Fruit fly (Drosophila melanogaster) whole organism, embryonic: ENCODE results near the gene CG10383.

Experiments used
- CG10321 ChIP-seq: fragments of 200-800 bp; sonication (Bioruptor generic); IDR thresholded peaks from 2 replicates; pipeline ENCODE4 v1.3.6; 2022; ENCODE audit warnings: missing biosample characterization, missing genetic modification characterization
- CG15696 ChIP-seq: fragments of 200-800 bp; sonication (Bioruptor generic); optimal IDR thresholded peaks from 2 replicates; lab custom pipeline; 2019; ENCODE audit warnings: missing biosample characterization, mild to moderate bottlenecking, missing genetic modification characterization, moderate library complexity
- CG17612 ChIP-seq: fragments of 200-800 bp; sonication (Bioruptor generic); IDR thresholded peaks from 2 replicates; pipeline ENCODE4 v1.3.6; 2022; ENCODE audit warnings: missing biosample characterization, missing genetic modification characterization
- CG32767 ChIP-seq: fragments of 200-800 bp; sonication (Bioruptor generic); IDR thresholded peaks from 2 replicates; pipeline ENCODE4 v1.3.6; 2022; ENCODE audit warnings: missing biosample characterization, missing genetic modification characterization
- CG8388 ChIP-seq: fragments of 200-800 bp; sonication (Bioruptor generic); optimal IDR thresholded peaks from 2 replicates; lab custom pipeline; 2019; ENCODE audit warnings: missing biosample characterization, mild to moderate bottlenecking, missing genetic modification characterization, moderate library complexity
- fd102C ChIP-seq: fragments of 200-800 bp; sonication (Bioruptor generic); optimal IDR thresholded peaks from 2 replicates; lab custom pipeline; 2018; ENCODE audit warnings: missing biosample characterization, mild to moderate bottlenecking, missing genetic modification characterization, moderate library complexity
- ham ChIP-seq: fragments of 200-800 bp; sonication (Bioruptor generic); IDR thresholded peaks from 2 replicates; pipeline ENCODE4 v1.3.6; 2022; ENCODE audit warnings: missing biosample characterization, missing genetic modification characterization
- klu ChIP-seq: fragments of 200-800 bp; sonication (Bioruptor generic); IDR thresholded peaks from 2 replicates; pipeline ENCODE4 v1.3.6; 2022; ENCODE audit warnings: missing biosample characterization, missing genetic modification characterization
- kni ChIP-seq: fragments of 200-800 bp; sonication (Bioruptor generic); optimal IDR thresholded peaks from 3 replicates; lab custom pipeline; 2017; ENCODE audit warnings: mild to moderate bottlenecking, missing biosample characterization, missing genetic modification reagents, missing genetic modification characterization
- nerfin-2 ChIP-seq: fragments of 200-800 bp; sonication (Bioruptor generic); IDR thresholded peaks from 2 replicates; pipeline ENCODE4 v1.3.6; 2022; ENCODE audit warnings: missing biosample characterization, missing genetic modification characterization; ENCODE audit not compliant: partially characterized antibody
- usp ChIP-seq: fragments of >200 bp; optimal IDR thresholded peaks from 2 replicates; lab custom pipeline; 2017; ENCODE audit warnings: missing biosample characterization, missing genetic modification characterization
- zen2 ChIP-seq: fragments of 200-800 bp; sonication (Bioruptor generic); IDR thresholded peaks from 3 replicates; pipeline ENCODE4 v1.3.6; 2022; ENCODE audit warnings: missing biosample characterization, missing genetic modification characterization; ENCODE audit not compliant: partially characterized antibody
- zf30C ChIP-seq: fragments of 200-800 bp; sonication (Bioruptor generic); optimal IDR thresholded peaks from 3 replicates; lab custom pipeline; 2018; ENCODE audit warnings: missing biosample characterization, mild to moderate bottlenecking, missing genetic modification characterization

DNA sequence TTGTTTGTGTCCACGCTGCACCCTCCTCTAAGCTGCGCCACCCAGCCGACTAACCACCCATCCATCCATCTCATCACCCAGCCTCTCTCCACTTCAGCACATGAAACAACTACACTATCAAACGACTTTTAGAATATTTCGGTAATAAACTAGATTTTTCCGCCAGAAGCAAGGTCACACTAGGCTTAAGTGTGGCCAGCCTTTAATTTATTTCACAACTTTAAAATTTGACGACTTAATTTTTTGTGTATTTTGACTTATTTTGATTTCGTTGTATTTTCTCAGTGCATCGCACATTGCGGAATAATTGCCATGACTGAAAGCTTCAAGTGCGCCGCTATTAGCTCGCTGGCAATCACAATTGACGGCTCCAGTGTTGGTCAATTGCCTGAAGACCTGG, 29.4 kb upstream of the CG10383 start:
- TF ChIP-seq ham (GFP tag; lab: Robert Waterston, UW) (no peak), CG17612 (GFP tag; lab: Robert Waterston, UW) (no peak), CG10321 (GFP tag; lab: Robert Waterston, UW) (no peak), CG8388 (GFP tag; lab: Kevin White, UChicago) (no peak), zen2 (GFP tag; lab: Robert Waterston, UW) (no peak), CG32767 (GFP tag; lab: Robert Waterston, UW) (no peak), fd102C (GFP tag; lab: Kevin White, UChicago) (no peak), usp (GFP tag; lab: Kevin White, UChicago) (no peak), zf30C (GFP tag; lab: Kevin White, UChicago) (no peak), kni (GFP tag; lab: Kevin White, UChicago) (no peak), CG15696 (tag; lab: Kevin White, UChicago) (no peak), klu (GFP tag; lab: Robert Waterston, UW) (no peak), nerfin-2 (no peak)
